Worm (Caenorhabditis elegans) whole organism, L2 larva: ENCODE measurements around the gene cyp-34A10.

ENCODE experiments used
- alr-1 ChIP-seq: fragments of 150-350 bp; optimal IDR thresholded peaks from 2 replicates; lab custom pipeline; 2014; ENCODE audit warnings: missing biosample characterization, missing genetic modification characterization
- ama-1 ChIP-seq: fragments of 150-350 bp; optimal IDR thresholded peaks from 2 replicates; lab custom pipeline; 2018; ENCODE audit warnings: inconsistent platforms
- fos-1 ChIP-seq: fragments of 150-350 bp; optimal IDR thresholded peaks from 2 replicates; lab custom pipeline; 2014; ENCODE audit warnings: missing biosample characterization, missing genetic modification characterization
- mdl-1 ChIP-seq, 2 experiments: fragments of 150-350 bp in 1 of 2; sonication (generic microtip) in 1 of 2; optimal IDR thresholded peaks; 2 replicates each; lab custom pipeline; 2017; ENCODE audit warnings: missing biosample characterization in 2 of 2, missing genetic modification characterization in 2 of 2
- nhr-11 ChIP-seq: fragments of 150-350 bp; optimal IDR thresholded peaks from 2 replicates; lab custom pipeline; 2014; ENCODE audit warnings: missing biosample characterization, missing genetic modification characterization
- nhr-23 ChIP-seq: fragments of 150-350 bp; optimal IDR thresholded peaks from 2 replicates; lab custom pipeline; 2014; ENCODE audit warnings: missing biosample characterization, missing genetic modification reagents, missing genetic modification characterization
- nhr-77 ChIP-seq: fragments of 150-350 bp; optimal IDR thresholded peaks from 2 replicates; lab custom pipeline; 2014; ENCODE audit warnings: missing biosample characterization, missing genetic modification characterization
- sma-9 ChIP-seq, 2 experiments: fragments of 150-350 bp in 1 of 2; sonication (generic microtip) in 1 of 2; optimal IDR thresholded peaks; 2 replicates each; lab custom pipeline; 2014 to 2016; ENCODE audit warnings: missing genetic modification characterization in 2 of 2, mild to moderate bottlenecking in 1 of 2, missing biosample characterization in 1 of 2, missing compliant biosample characterization in 1 of 2, missing genetic modification reagents in 1 of 2, moderate library complexity in 1 of 2
- unc-62 ChIP-seq: fragments of 150-350 bp; optimal IDR thresholded peaks from 2 replicates; lab custom pipeline; 2014; ENCODE audit warnings: missing biosample characterization, missing genetic modification reagents, missing genetic modification characterization
- ztf-11 ChIP-seq: sonication (generic microtip); optimal IDR thresholded peaks from 2 replicates; lab custom pipeline; 2017; ENCODE audit warnings: missing biosample characterization, missing genetic modification characterization

DNA sequence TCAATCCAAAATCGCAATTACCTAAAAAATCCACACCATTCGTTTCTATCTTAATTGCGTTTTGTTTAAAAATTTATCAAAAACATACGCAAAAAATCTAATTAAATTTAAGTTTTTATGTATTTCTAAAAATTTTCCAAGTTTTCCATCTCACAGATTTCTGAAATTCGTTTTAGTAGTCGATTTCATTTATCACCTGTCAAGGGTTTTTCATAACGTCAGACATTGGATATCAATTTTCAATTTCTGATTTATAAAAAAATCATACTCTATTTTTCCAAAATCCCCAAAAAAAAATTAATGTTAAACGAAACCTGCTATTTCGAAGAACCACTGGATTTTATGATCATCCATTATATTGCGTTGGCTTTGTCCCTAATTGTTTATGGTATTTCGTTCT, 37.4 kb upstream of the cyp-34A10 start, which contains the start of gene srh-4:
- no peak for TF ChIP-seq nhr-11 (tag; lab: Kevin White, UChicago)
- no peak for TF ChIP-seq alr-1
- TF ChIP-seq nhr-77 (tag; lab: Kevin White, UChicago), result no peak
- no peak for TF ChIP-seq mdl-1 (tag; optimal IDR thresholded peaks at IDR 0.05; lab: Kevin White, UChicago)
- no peak for TF ChIP-seq ztf-11 (tag; lab: Kevin White, UChicago)
- TF ChIP-seq ama-1 (lab: Kevin White, UChicago), result no peak
- no peak for TF ChIP-seq sma-9 (GFP tag; optimal IDR thresholded peaks at IDR 0.05; lab: Kevin White, UChicago)
- TF ChIP-seq sma-9 (tag; optimal IDR thresholded peaks at IDR 0.05; lab: Kevin White, UChicago), result no peak
- no peak for TF ChIP-seq fos-1 (tag; lab: Kevin White, UChicago)
- TF ChIP-seq unc-62, result no peak
- no peak for TF ChIP-seq nhr-23 (tag; lab: Kevin White, UChicago)
